Fruit fly (Drosophila melanogaster) whole organism, embryonic: ENCODE data around the gene CG12947.

ENCODE experiments used
- CG10543 ChIP-seq: fragments of 200-800 bp; sonication (Bioruptor generic); optimal IDR thresholded peaks from 3 replicates; lab custom pipeline; 2017; ENCODE audit warnings: missing biosample characterization, mild to moderate bottlenecking, missing genetic modification characterization, moderate library complexity
- CG10979 ChIP-seq: fragments of 200-800 bp; sonication (Bioruptor generic); optimal IDR thresholded peaks from 2 replicates; lab custom pipeline; 2018; ENCODE audit warnings: missing biosample characterization, mild to moderate bottlenecking, missing genetic modification characterization, moderate library complexity
- CG12659 ChIP-seq: fragments of 200-800 bp; sonication (Bioruptor generic); optimal IDR thresholded peaks from 3 replicates; lab custom pipeline; 2017; ENCODE audit warnings: mild to moderate bottlenecking, missing biosample characterization, missing genetic modification reagents, missing genetic modification characterization
- CG12744 ChIP-seq: fragments of 200-800 bp; sonication (Bioruptor generic); optimal IDR thresholded peaks from 2 replicates; lab custom pipeline; 2016; ENCODE audit warnings: missing biosample characterization, missing genetic modification characterization
- CG12769 ChIP-seq: fragments of 200-800 bp; sonication (Bioruptor generic); optimal IDR thresholded peaks from 2 replicates; lab custom pipeline; 2019; ENCODE audit warnings: missing biosample characterization, mild to moderate bottlenecking, missing genetic modification characterization, moderate library complexity
- CG15269 ChIP-seq: fragments of 200-800 bp; sonication (Bioruptor generic); optimal IDR thresholded peaks from 2 replicates; lab custom pipeline; 2018; ENCODE audit warnings: missing biosample characterization, mild to moderate bottlenecking, missing genetic modification characterization, moderate library complexity
- CG18262 ChIP-seq: fragments of 200-800 bp; optimal IDR thresholded peaks from 3 replicates; lab custom pipeline; 2019; ENCODE audit warnings: missing biosample characterization, mild to moderate bottlenecking, missing genetic modification characterization, moderate library complexity
- CG2120 ChIP-seq: fragments of 200-800 bp; sonication (Bioruptor generic); optimal IDR thresholded peaks from 3 replicates; lab custom pipeline; 2016; ENCODE audit warnings: missing biosample characterization, missing genetic modification characterization
- CG31441 ChIP-seq: fragments of 200-800 bp; sonication (Bioruptor generic); IDR thresholded peaks from 2 replicates; pipeline ENCODE4 v1.3.6; 2022; ENCODE audit warnings: missing biosample characterization, missing genetic modification characterization
- CG32532 ChIP-seq: fragments of 200-800 bp; sonication (Bioruptor generic); IDR thresholded peaks from 2 replicates; pipeline ENCODE4 v1.3.6; 2022; ENCODE audit warnings: missing biosample characterization, missing genetic modification characterization
- CG34376 ChIP-seq: fragments of 200-800 bp; sonication (Bioruptor generic); optimal IDR thresholded peaks from 2 replicates; lab custom pipeline; 2018; ENCODE audit warnings: missing biosample characterization, mild to moderate bottlenecking, missing genetic modification characterization
- CG34422 ChIP-seq: fragments of 200-800 bp; sonication (Bioruptor generic); IDR thresholded peaks from 3 replicates; pipeline ENCODE4 v1.3.6; 2022; ENCODE audit warnings: missing biosample characterization, missing genetic modification characterization
- CG6254 ChIP-seq: fragments of 200-800 bp; sonication (Bioruptor generic); optimal IDR thresholded peaks from 3 replicates; lab custom pipeline; 2017; ENCODE audit warnings: mild to moderate bottlenecking, missing biosample characterization, missing genetic modification reagents, missing genetic modification characterization
- CG7271 ChIP-seq: fragments of 200-800 bp; sonication (Bioruptor generic); optimal IDR thresholded peaks from 2 replicates; lab custom pipeline; 2018; ENCODE audit warnings: missing biosample characterization, mild to moderate bottlenecking, missing genetic modification characterization, moderate library complexity
- CG7987 ChIP-seq: fragments of 200-800 bp; sonication (Bioruptor generic); optimal IDR thresholded peaks from 2 replicates; lab custom pipeline; 2018; ENCODE audit warnings: missing biosample characterization, mild to moderate bottlenecking, missing genetic modification characterization, moderate library complexity
- Dad ChIP-seq: fragments of 200-800 bp; sonication (Bioruptor generic); optimal IDR thresholded peaks from 3 replicates; lab custom pipeline; 2016; ENCODE audit warnings: missing biosample characterization, missing genetic modification characterization
- Dbx ChIP-seq: fragments of 200-800 bp; sonication (Bioruptor generic); IDR thresholded peaks from 3 replicates; pipeline ENCODE4 v1.3.6; 2022; ENCODE audit warnings: missing biosample characterization, missing genetic modification characterization
- Deaf1 ChIP-seq: fragments of 200-800 bp; optimal IDR thresholded peaks from 3 replicates; lab custom pipeline; 2019; ENCODE audit warnings: missing biosample characterization, mild to moderate bottlenecking, missing genetic modification characterization, moderate library complexity
- Eip74EF ChIP-seq, 2 experiments: fragments of 200-800 bp in 1 of 2; fragments of >200 bp in 1 of 2; sonication (Bioruptor generic) in 1 of 2; optimal IDR thresholded peaks; 2 replicates each; lab custom pipeline; 2017 to 2019; ENCODE audit warnings: missing biosample characterization in 2 of 2, missing genetic modification characterization in 2 of 2, mild to moderate bottlenecking in 1 of 2, moderate library complexity in 1 of 2
- HHEX ChIP-seq: fragments of 200-800 bp; sonication (Bioruptor generic); optimal IDR thresholded peaks from 3 replicates; lab custom pipeline; 2017; ENCODE audit warnings: missing biosample characterization, mild to moderate bottlenecking, missing genetic modification characterization, missing genetic modification reagents
- HLH3B ChIP-seq: fragments of 200-800 bp; sonication (Bioruptor generic); IDR thresholded peaks from 2 replicates; pipeline ENCODE4 v1.3.6; 2022; ENCODE audit warnings: missing biosample characterization, missing genetic modification characterization
- Oaz ChIP-seq: fragments of 200-800 bp; sonication (Bioruptor generic); IDR thresholded peaks from 2 replicates; pipeline ENCODE4 v1.3.6; 2022; ENCODE audit warnings: missing biosample characterization, missing genetic modification characterization
- Oli ChIP-seq: fragments of 200-800 bp; sonication (Bioruptor generic); optimal IDR thresholded peaks from 2 replicates; lab custom pipeline; 2018; ENCODE audit warnings: missing biosample characterization, mild to moderate bottlenecking, missing genetic modification characterization, moderate library complexity
- PHDP ChIP-seq: fragments of 200-800 bp; sonication (Bioruptor generic); optimal IDR thresholded peaks from 3 replicates; lab custom pipeline; 2018; ENCODE audit warnings: missing biosample characterization, mild to moderate bottlenecking, missing genetic modification characterization, moderate library complexity
- Ravus ChIP-seq: fragments of 200-800 bp; sonication (Bioruptor generic); IDR thresholded peaks from 2 replicates; pipeline ENCODE4 v1.3.6; 2022; ENCODE audit warnings: missing biosample characterization, missing genetic modification characterization
- Rx ChIP-seq: fragments of 200-800 bp; sonication (Bioruptor generic); IDR thresholded peaks from 2 replicates; pipeline ENCODE4 v1.3.6; 2022; ENCODE audit warnings: missing biosample characterization, missing genetic modification characterization
- Sox102F ChIP-seq: fragments of 200-800 bp; sonication (Bioruptor generic); optimal IDR thresholded peaks from 2 replicates; lab custom pipeline; 2018; ENCODE audit warnings: missing biosample characterization, mild to moderate bottlenecking, missing genetic modification characterization, moderate library complexity
- Spps ChIP-seq: fragments of 200-800 bp; sonication (Bioruptor generic); optimal IDR thresholded peaks from 2 replicates; lab custom pipeline; 2018; ENCODE audit warnings: missing biosample characterization, mild to moderate bottlenecking, missing genetic modification characterization
- Sry-β ChIP-seq: fragments of 200-800 bp; sonication (Bioruptor generic); optimal IDR thresholded peaks from 2 replicates; lab custom pipeline; 2018; ENCODE audit warnings: missing biosample characterization, mild to moderate bottlenecking, missing genetic modification characterization, moderate library complexity
- Stat92E ChIP-seq, 3 experiments: fragments of >200 bp in 2 of 3; fragments of 200-800 bp in 1 of 3; sonication (Bioruptor generic) in 1 of 3; optimal IDR thresholded peaks; 2 replicates each; lab custom pipeline; 2017 to 2019; ENCODE audit warnings: missing biosample characterization in 3 of 3, missing genetic modification characterization in 3 of 3, mild to moderate bottlenecking in 1 of 3, moderate library complexity in 1 of 3
- ato ChIP-seq: fragments of 200-800 bp; sonication (Bioruptor generic); IDR thresholded peaks from 2 replicates; pipeline ENCODE4 v1.3.6; 2022; ENCODE audit warnings: missing biosample characterization, missing genetic modification characterization; ENCODE audit not compliant: partially characterized antibody
- br ChIP-seq: fragments of >200 bp; optimal IDR thresholded peaks from 2 replicates; lab custom pipeline; 2017
- chinmo ChIP-seq: fragments of 200-800 bp; sonication (Bioruptor generic); IDR thresholded peaks from 4 replicates; pipeline ENCODE4 v1.3.6; 2022; ENCODE audit warnings: missing biosample characterization, missing genetic modification characterization; ENCODE audit not compliant: partially characterized antibody
- cwo ChIP-seq: fragments of 200-800 bp; sonication (Bioruptor generic); optimal IDR thresholded peaks from 3 replicates; lab custom pipeline; 2017; ENCODE audit warnings: missing biosample characterization, missing genetic modification characterization, mild to moderate bottlenecking, moderate library complexity, missing genetic modification reagents
- dan ChIP-seq: fragments of 200-800 bp; sonication (Bioruptor generic); IDR thresholded peaks from 2 replicates; pipeline ENCODE4 v1.3.6; 2022; ENCODE audit warnings: missing biosample characterization, missing genetic modification characterization
- danr ChIP-seq: fragments of 200-800 bp; sonication (Bioruptor generic); IDR thresholded peaks from 2 replicates; pipeline ENCODE4 v1.3.6; 2022; ENCODE audit warnings: missing biosample characterization, missing genetic modification characterization
- ftz-f1 ChIP-seq: fragments of 200-800 bp; sonication (Bioruptor generic); optimal IDR thresholded peaks from 2 replicates; lab custom pipeline; 2016; ENCODE audit warnings: missing biosample characterization, missing genetic modification characterization
- hbn ChIP-seq: fragments of 200-800 bp; sonication (Bioruptor generic); IDR thresholded peaks from 2 replicates; pipeline ENCODE4 v1.3.6; 2022; ENCODE audit warnings: missing biosample characterization, missing genetic modification characterization; ENCODE audit not compliant: partially characterized antibody
- kay ChIP-seq: fragments of 200-800 bp; sonication (Bioruptor generic); optimal IDR thresholded peaks from 2 replicates; lab custom pipeline; 2016; ENCODE audit warnings: missing biosample characterization, missing genetic modification characterization
- lab ChIP-seq: fragments of 200-800 bp; sonication (Bioruptor generic); optimal IDR thresholded peaks from 3 replicates; lab custom pipeline; 2017; ENCODE audit warnings: missing biosample characterization, missing genetic modification characterization, mild to moderate bottlenecking, moderate library complexity, missing genetic modification reagents
- maf-S ChIP-seq: fragments of 200-800 bp; sonication (Bioruptor generic); optimal IDR thresholded peaks from 2 replicates; lab custom pipeline; 2016; ENCODE audit warnings: missing biosample characterization, missing genetic modification characterization
- nerfin-1 ChIP-seq: fragments of 200-800 bp; sonication (Bioruptor generic); optimal IDR thresholded peaks from 3 replicates; lab custom pipeline; 2019; ENCODE audit warnings: missing biosample characterization, mild to moderate bottlenecking, missing genetic modification characterization, moderate library complexity
- nerfin-2 ChIP-seq: fragments of 200-800 bp; sonication (Bioruptor generic); IDR thresholded peaks from 2 replicates; pipeline ENCODE4 v1.3.6; 2022; ENCODE audit warnings: missing biosample characterization, missing genetic modification characterization; ENCODE audit not compliant: partially characterized antibody
- org-1 ChIP-seq: fragments of 200-800 bp; sonication (Bioruptor generic); optimal IDR thresholded peaks from 2 replicates; lab custom pipeline; 2017; ENCODE audit warnings: missing biosample characterization, missing genetic modification characterization
- phol ChIP-seq: fragments of 200-800 bp; sonication (Bioruptor generic); optimal IDR thresholded peaks from 3 replicates; lab custom pipeline; 2018; ENCODE audit warnings: missing biosample characterization, mild to moderate bottlenecking, missing genetic modification characterization, moderate library complexity
- sob ChIP-seq: fragments of 200-800 bp; sonication (Bioruptor generic); IDR thresholded peaks from 2 replicates; pipeline ENCODE4 v1.3.6; 2022; ENCODE audit warnings: missing biosample characterization, missing genetic modification characterization
- tup ChIP-seq: fragments of 200-800 bp; sonication (Bioruptor generic); optimal IDR thresholded peaks from 2 replicates; lab custom pipeline; 2016; ENCODE audit warnings: missing biosample characterization, mild to moderate bottlenecking, missing genetic modification characterization, moderate library complexity

The CG12947 gene

DNA sequence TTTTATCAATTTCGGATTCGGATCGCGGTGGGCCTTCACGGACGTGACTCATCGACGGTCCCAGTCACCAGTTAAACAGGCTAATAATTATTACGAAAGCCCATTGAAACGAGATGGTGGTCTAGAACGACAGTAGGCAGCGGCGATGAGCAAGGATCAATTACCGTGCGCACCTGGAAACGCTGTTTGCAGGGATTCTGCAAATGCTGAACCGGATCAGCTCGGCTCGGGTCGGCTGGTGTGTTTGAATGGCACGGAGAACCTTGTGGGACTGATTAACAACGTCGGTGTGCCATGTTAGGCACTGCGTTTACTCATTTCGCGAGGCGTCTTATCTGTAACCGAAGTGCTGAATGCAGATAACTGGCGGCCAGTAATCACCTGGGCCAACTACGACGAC, 5.7 kb upstream of the CG12947 start, which contains the start of gene Whamy (continued):
- TF ChIP-seq CG12769 (tag; lab: Kevin White, UChicago) (peak; percentile 11), CG7271 (tag; lab: Kevin White, UChicago) (no peak), Deaf1 (peak; percentile 82), CG32532 (no peak), CG18262 (tag; lab: Kevin White, UChicago) (no peak), HHEX (GFP tag; lab: Kevin White, UChicago) (no peak), nerfin-1 (tag; lab: Kevin White, UChicago) (no peak), maf-S (GFP tag; lab: Kevin White, UChicago) (no peak), Stat92E (GFP tag; optimal IDR thresholded peaks at IDR 0.05; lab: Kevin White, UChicago) (no peak), kay (peak; percentile 44), CG10979 (tag; lab: Kevin White, UChicago) (no peak), HLH3B (GFP tag; lab: Robert Waterston, UW) (no peak), Dad (GFP tag; lab: Kevin White, UChicago) (no peak), CG7987 (GFP tag; lab: Kevin White, UChicago) (no peak), sob (no peak), CG6254 (GFP tag; lab: Kevin White, UChicago) (no peak), CG34376 (GFP tag; lab: Kevin White, UChicago) (peak; percentile 76), chinmo (0 out of 4 replicates have a peak, but pooled peaks have one; percentile 33), CG12744 (GFP tag; lab: Kevin White, UChicago) (no peak), CG10543 (GFP tag; lab: Kevin White, UChicago) (peak; percentile 73), br (lab: Kevin White, UChicago) (no peak), CG12659 (no peak), cwo (GFP tag; lab: Kevin White, UChicago) (no peak), ftz-f1 (peak; percentile 49), lab (GFP tag; lab: Kevin White, UChicago) (peak; percentile 66)

DNA sequence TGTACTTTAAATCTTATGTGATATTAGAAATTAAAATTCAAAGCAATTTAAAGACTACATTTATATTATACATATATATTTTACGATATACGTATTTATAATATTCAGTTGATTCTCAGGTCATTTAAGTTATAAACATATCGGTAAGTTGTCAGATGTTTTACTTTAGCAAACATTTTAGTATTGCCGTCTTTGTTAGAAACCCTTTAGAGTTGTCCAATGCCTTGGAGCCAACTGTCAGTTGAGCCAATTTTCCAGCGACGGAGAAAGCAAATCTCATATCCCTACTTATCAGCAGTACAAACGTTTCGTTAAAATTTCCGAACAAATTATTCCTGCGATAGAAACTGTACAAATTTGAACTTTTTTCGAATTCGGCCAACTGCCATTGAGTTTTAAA, 5.0 kb upstream of the CG12947 start, which contains the start of gene topi:
Gene topi, plus strand, starts transcription at position 301 of the 400 bp plus-strand sequence.
- TF ChIP-seq Dbx (GFP tag; lab: Robert Waterston, UW) (no peak), CG15269 (tag; lab: Kevin White, UChicago) (no peak), Ravus (GFP tag; lab: Robert Waterston, UW) (no peak), nerfin-2 (GFP tag; lab: Robert Waterston, UW) (no peak)

DNA sequence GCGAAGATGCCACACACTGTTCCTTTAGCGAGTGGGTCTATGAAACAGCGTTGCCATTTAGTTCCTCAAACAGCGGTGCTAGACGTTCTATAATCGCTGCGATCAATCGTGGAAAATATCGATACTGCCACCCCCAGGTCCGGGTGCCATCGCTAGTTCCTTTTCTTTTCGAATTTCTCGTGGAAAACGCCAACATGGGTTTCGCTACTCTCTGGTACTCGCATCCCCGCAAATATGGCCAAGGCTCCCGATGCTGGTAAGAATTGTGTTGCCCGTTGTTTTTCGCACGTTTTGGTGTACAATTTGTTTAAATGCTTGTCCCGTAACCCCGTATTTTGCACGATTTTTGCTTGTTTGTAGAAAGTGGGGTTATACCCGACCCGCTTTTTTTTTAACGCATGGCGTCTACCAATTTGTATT, 1.9 kb upstream of the CG12947 start, which contains the start of gene RpS29:
Gene RpS29, plus strand, starts transcription at position 102 of the 420 bp plus-strand sequence.
- TF ChIP-seq hbn (GFP tag; lab: Robert Waterston, UW) (peak; percentile 96), Oaz (GFP tag; lab: Robert Waterston, UW) (peak; percentile 31; the same call in 1 of the 2 replicates), Stat92E (GFP tag; optimal IDR thresholded peaks at IDR 0.05; lab: Kevin White, UChicago) (peak in 1 of 3 experiments; percentile 23), phol (peak; percentile 82), Rx (peak; percentile 73), tup (GFP tag; lab: Kevin White, UChicago) (peak; percentile 45), Spps (tag; lab: Kevin White, UChicago) (peak; percentile 29), PHDP (tag; lab: Kevin White, UChicago) (peak; percentile 67), Eip74EF (GFP tag; optimal IDR thresholded peaks at IDR 0.05; lab: Kevin White, UChicago) (peak in 1 of 2 experiments; percentile 69), CG31441 (GFP tag; lab: Robert Waterston, UW) (peak; percentile 51; the same call in 1 of the 2 replicates), org-1 (GFP tag; lab: Kevin White, UChicago) (peak; percentile 15), CG34422 (GFP tag; lab: Robert Waterston, UW) (peak; percentile 89), danr (GFP tag; lab: Robert Waterston, UW) (0 out of 2 replicates have a peak, but pooled peaks have one; percentile 28), CG2120 (GFP tag; lab: Kevin White, UChicago) (peak; percentile 90), CG10543 (GFP tag; lab: Kevin White, UChicago) (peak; percentile 93), Sox102F (peak; percentile 14), Oli (tag; lab: Kevin White, UChicago) (peak; percentile 12), ato (GFP tag; lab: Robert Waterston, UW) (peak; percentile 88), dan (GFP tag; lab: Robert Waterston, UW) (no peak), Sry-β (GFP tag; lab: Kevin White, UChicago) (peak; percentile 53)
